Fruit fly (Drosophila melanogaster): Measurements from ENCODE around the gene Lectin-galC1.
A peak's percentile ranks its signal among the peaks of the same experiment; 100 is the strongest.

Gene Lectin-galC1

dm6 chr2L:19376145-19376544 lies 41.1 kb upstream of the Lectin-galC1 start (continued):
- TF ChIP-seq CG6792 (GFP tag; optimal IDR thresholded peaks at IDR 0.05), result peak; percentile 37
- TF ChIP-seq fd85E (GFP tag; optimal IDR thresholded peaks at IDR 0.05), result no peak
- TF ChIP-seq CG15336 (GFP tag; IDR thresholded peaks at IDR 0.05), result peak; percentile 89
- peak; percentile 62 for TF ChIP-seq CG3032 (tag; optimal IDR thresholded peaks at IDR 0.05)
- TF ChIP-seq Ets21C (GFP tag; optimal IDR thresholded peaks at IDR 0.05), result peak; percentile 24
- peak; percentile 54 for TF ChIP-seq CG11762 (GFP tag; optimal IDR thresholded peaks at IDR 0.05; ENCODE audit: insufficient read depth)
- TF ChIP-seq CG1621 (tag; optimal IDR thresholded peaks at IDR 0.05), result peak; percentile 26
- TF ChIP-seq Hr39 (GFP tag; optimal IDR thresholded peaks at IDR 0.05), result peak; percentile 11
- TF ChIP-seq Eip78C (GFP tag), result peak; percentile 76
- peak; percentile 51 for TF ChIP-seq Eip75B (GFP tag; optimal IDR thresholded peaks at IDR 0.05)
- peak; percentile 59 for TF ChIP-seq svp (GFP tag)
- peak; percentile 69 for TF ChIP-seq CG10631 (GFP tag; optimal IDR thresholded peaks at IDR 0.05)
- peak; percentile 72 for TF ChIP-seq achi (GFP tag; optimal IDR thresholded peaks at IDR 0.05)
- peak; percentile 43 for TF ChIP-seq pdm3 (GFP tag; optimal IDR thresholded peaks at IDR 0.05)
- TF ChIP-seq fd59A (GFP tag; optimal IDR thresholded peaks at IDR 0.05), result peak; percentile 52
- no peak for TF ChIP-seq Blimp-1 (GFP tag; optimal IDR thresholded peaks at IDR 0.05)
- no peak for TF ChIP-seq CG8319 (GFP tag; optimal IDR thresholded peaks at IDR 0.05)
- TF ChIP-seq Hr38 (GFP tag; optimal IDR thresholded peaks at IDR 0.05), result no peak
- peak; percentile 54 for TF ChIP-seq CG6808 (GFP tag; optimal IDR thresholded peaks at IDR 0.05)
- TF ChIP-seq Sox102F (GFP tag; optimal IDR thresholded peaks at IDR 0.05), result no peak
- peak; percentile 49 for TF ChIP-seq acj6 (GFP tag; optimal IDR thresholded peaks at IDR 0.05)
- TF ChIP-seq CG8119 (GFP tag; IDR thresholded peaks at IDR 0.05), result peak; percentile 86
- TF ChIP-seq CG32006 (GFP tag; optimal IDR thresholded peaks at IDR 0.05), result peak; percentile 79

- TF ChIP-seq CG10631 (GFP tag; optimal IDR thresholded peaks at IDR 0.05), result peak; percentile 26
- TF ChIP-seq achi (GFP tag; optimal IDR thresholded peaks at IDR 0.05), result peak; percentile 0
- peak; percentile 12 for TF ChIP-seq Smox (GFP tag; optimal IDR thresholded peaks at IDR 0.05)
- no peak for TF ChIP-seq CG6276 (GFP tag; optimal IDR thresholded peaks at IDR 0.05)
- peak; percentile 11 for TF ChIP-seq fd59A (GFP tag; optimal IDR thresholded peaks at IDR 0.05)
- peak; percentile 23 for TF ChIP-seq OdsH (GFP tag; optimal IDR thresholded peaks at IDR 0.05)
- TF ChIP-seq salr (GFP tag; optimal IDR thresholded peaks at IDR 0.05), result no peak
- peak; percentile 12 for TF ChIP-seq CG6808 (GFP tag; optimal IDR thresholded peaks at IDR 0.05)
- peak; percentile 5 to 7 for TF ChIP-seq ss (GFP tag; optimal IDR thresholded peaks at IDR 0.05)
- TF ChIP-seq Eip78C (GFP tag), result peak; percentile 73
- peak; percentile 32 for TF ChIP-seq esn (GFP tag; optimal IDR thresholded peaks at IDR 0.05)
- TF ChIP-seq CG8632 (GFP tag; optimal IDR thresholded peaks at IDR 0.05), result no peak
- TF ChIP-seq CG6792 (GFP tag; optimal IDR thresholded peaks at IDR 0.05), result peak; percentile 9
- peak; percentile 7 for TF ChIP-seq lz (GFP tag; optimal IDR thresholded peaks at IDR 0.05)
- TF ChIP-seq eg (GFP tag; IDR thresholded peaks at IDR 0.05), result no peak
- TF ChIP-seq Ets96B (tag; optimal IDR thresholded peaks at IDR 0.05), result peak; percentile 8
- peak; percentile 50 for TF ChIP-seq CG3032 (tag; optimal IDR thresholded peaks at IDR 0.05)
- TF ChIP-seq topi (GFP tag; optimal IDR thresholded peaks at IDR 0.05), result peak; percentile 25
- peak; percentile 30 for TF ChIP-seq acj6 (GFP tag; optimal IDR thresholded peaks at IDR 0.05)
- TF ChIP-seq Eip75B (GFP tag; optimal IDR thresholded peaks at IDR 0.05), result peak; percentile 18
- TF ChIP-seq spab (GFP tag; optimal IDR thresholded peaks at IDR 0.05), result peak; percentile 35
- TF ChIP-seq CG11294 (GFP tag; IDR thresholded peaks at IDR 0.05), result no peak
- peak; percentile 19 for TF ChIP-seq net (GFP tag; optimal IDR thresholded peaks at IDR 0.05)
- peak; percentile 45 for TF ChIP-seq CG10669 (GFP tag; optimal IDR thresholded peaks at IDR 0.05)
- TF ChIP-seq CG34406 (GFP tag; optimal IDR thresholded peaks at IDR 0.05), result peak; percentile 0
- TF ChIP-seq pdm3 (GFP tag; optimal IDR thresholded peaks at IDR 0.05), result peak; percentile 22
- no peak for TF ChIP-seq Eip93F (GFP tag; optimal IDR thresholded peaks at IDR 0.05)
- no peak for TF ChIP-seq Hr39 (GFP tag; optimal IDR thresholded peaks at IDR 0.05)
- no peak for TF ChIP-seq cyc (GFP tag; optimal IDR thresholded peaks at IDR 0.05)
- peak; percentile 37 for TF ChIP-seq Met (GFP tag; optimal IDR thresholded peaks at IDR 0.05)
- TF ChIP-seq Hr38 (GFP tag; optimal IDR thresholded peaks at IDR 0.05), result no peak
- TF ChIP-seq CG1621 (tag; optimal IDR thresholded peaks at IDR 0.05), result peak; percentile 16
- 0 out of 3 replicates have a peak, but pooled peaks have one; percentile 28 for TF ChIP-seq CG8119 (GFP tag; IDR thresholded peaks at IDR 0.05)
- TF ChIP-seq svp (GFP tag), result peak; percentile 76
Measured at dm6 chr2L:19377129-19378083, 39.8 kb upstream of the Lectin-galC1 start.

All from whole organism, prepupa.